Worm (Caenorhabditis elegans) whole organism, L4 larva: ENCODE data around the gene nemp-1.

Experiments
- ZK337.2 ChIP-seq: fragments of 200-800 bp; sonication (Bioruptor generic); IDR thresholded peaks from 2 replicates; pipeline ENCODE4 v1.3.6; 2022; ENCODE audit warnings: missing genetic modification reagents, missing genetic modification characterization, missing compliant biosample characterization
- ctbp-1 ChIP-seq: fragments of 200-800 bp; sonication (Bioruptor generic); IDR thresholded peaks from 2 replicates; pipeline ENCODE4 v1.3.6; 2022; ENCODE audit warnings: missing genetic modification reagents, missing genetic modification characterization, missing compliant biosample characterization
- fos-1 ChIP-seq: fragments of 150-350 bp; optimal IDR thresholded peaks from 2 replicates; lab custom pipeline; 2014; ENCODE audit warnings: missing biosample characterization, missing genetic modification characterization
- jun-1 ChIP-seq: fragments of 150-350 bp; optimal IDR thresholded peaks from 2 replicates; lab custom pipeline; 2014; ENCODE audit warnings: missing biosample characterization, missing genetic modification reagents, missing genetic modification characterization
- lsy-2 ChIP-seq, 2 experiments: fragments of 150-350 bp in 1 of 2; sonication (generic microtip) in 1 of 2; optimal IDR thresholded peaks; 2 replicates each; lab custom pipeline; 2014 to 2017; ENCODE audit warnings: missing biosample characterization in 2 of 2, missing genetic modification characterization in 2 of 2
- nhr-25 ChIP-seq: sonication (generic microtip); optimal IDR thresholded peaks from 2 replicates; lab custom pipeline; 2017; ENCODE audit warnings: missing genetic modification characterization, mild to moderate bottlenecking, missing compliant biosample characterization, antibody characterized with exemption, moderate library complexity, borderline replicate concordance; ENCODE audit not compliant: insufficient read depth
- pqm-1 ChIP-seq: sonication (generic microtip); optimal IDR thresholded peaks from 2 replicates; lab custom pipeline; 2017; ENCODE audit warnings: missing biosample characterization, missing genetic modification characterization
- skn-1 ChIP-seq: fragments of 150-350 bp; optimal IDR thresholded peaks from 2 replicates; lab custom pipeline; 2014; ENCODE audit warnings: missing biosample characterization, missing genetic modification characterization
- snpc-4 ChIP-seq: fragments of 150-350 bp; optimal IDR thresholded peaks from 2 replicates; lab custom pipeline; 2014; ENCODE audit warnings: missing biosample characterization, missing genetic modification characterization
- unc-130 ChIP-seq: sonication (generic microtip); optimal IDR thresholded peaks from 2 replicates; lab custom pipeline; 2016; ENCODE audit warnings: missing genetic modification reagents, missing genetic modification characterization, missing compliant biosample characterization
- unc-39 ChIP-seq: sonication (generic microtip); optimal IDR thresholded peaks from 2 replicates; lab custom pipeline; 2017; ENCODE audit warnings: missing biosample characterization, missing genetic modification characterization

DNA sequence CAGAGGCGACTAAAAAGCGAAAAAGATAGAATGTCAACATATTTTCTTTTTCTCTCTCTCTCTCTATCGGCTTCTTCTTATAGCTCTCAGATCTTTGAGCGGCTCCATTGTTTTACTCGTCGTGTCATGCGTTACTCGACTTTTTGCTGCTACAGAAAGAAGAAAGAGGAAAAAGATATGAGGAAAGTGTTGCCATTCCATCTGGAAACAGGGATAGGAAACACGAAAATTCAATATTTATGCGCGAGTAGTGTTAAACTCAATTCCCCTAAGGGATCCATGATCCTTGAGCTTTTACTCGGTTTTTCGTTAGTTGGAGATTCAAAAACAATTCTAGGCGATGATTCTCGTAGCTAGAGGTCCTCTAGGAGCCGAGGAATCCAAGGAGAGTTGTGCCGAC is 16.3 kb upstream of the nemp-1 start:
- TF ChIP-seq fos-1 (tag; lab: Kevin White, UChicago) (no peak), unc-39 (tag; lab: Kevin White, UChicago) (no peak), ctbp-1 (GFP tag; lab: Robert Waterston, UW) (no peak), snpc-4 (tag; lab: Kevin White, UChicago) (no peak), ZK337.2 (GFP tag; lab: Robert Waterston, UW) (no peak), pqm-1 (tag; lab: Kevin White, UChicago) (no peak), lsy-2 (tag; optimal IDR thresholded peaks at IDR 0.05; lab: Kevin White, UChicago) (no peak), jun-1 (tag; lab: Kevin White, UChicago) (no peak), nhr-25 (tag; lab: Kevin White, UChicago) (no peak), unc-130 (GFP tag; lab: Kevin White, UChicago) (no peak), skn-1 (tag; lab: Kevin White, UChicago) (no peak)
